Fruit fly (Drosophila melanogaster): ENCODE data around the gene CG7135.

- TF ChIP-seq CG8478 (optimal IDR thresholded peaks at IDR 0.05) (no peak), CTCF (optimal IDR thresholded peaks at IDR 0.05) (no peak)
Measured at dm6 chrX:18116811-18117383, 13.4 kb downstream of the CG7135 start, which contains the start of gene wupA.
